Fruit fly (Drosophila melanogaster) whole organism, pupa: Measurements from ENCODE around the gene Pcmt.

ENCODE experiments used
- CG10348 ChIP-seq: fragments of 200-800 bp; sonication (Bioruptor generic); IDR thresholded peaks from 2 replicates; pipeline ENCODE4 v1.3.6; 2022; ENCODE audit warnings: missing biosample characterization, missing genetic modification characterization
- CG12605 ChIP-seq: fragments of 200-800 bp; sonication (Bioruptor generic); IDR thresholded peaks from 2 replicates; pipeline ENCODE4 v1.3.6; 2022; ENCODE audit warnings: missing biosample characterization, missing genetic modification characterization
- CG15710 ChIP-seq: fragments of 200-800 bp; sonication (Bioruptor generic); optimal IDR thresholded peaks from 2 replicates; lab custom pipeline; 2018; ENCODE audit warnings: missing biosample characterization, mild to moderate bottlenecking, missing genetic modification characterization, moderate library complexity
- CG17806 ChIP-seq: fragments of 200-800 bp; sonication (Bioruptor generic); optimal IDR thresholded peaks from 2 replicates; lab custom pipeline; 2018; ENCODE audit warnings: missing biosample characterization, mild to moderate bottlenecking, missing genetic modification characterization, moderate library complexity
- CG34367 ChIP-seq: fragments of 200-800 bp; sonication (Bioruptor generic); optimal IDR thresholded peaks from 2 replicates; lab custom pipeline; 2018; ENCODE audit warnings: missing biosample characterization, mild to moderate bottlenecking, missing genetic modification characterization
- CG8159 ChIP-seq: fragments of 200-800 bp; sonication (Bioruptor generic); optimal IDR thresholded peaks from 3 replicates; lab custom pipeline; 2018; ENCODE audit warnings: missing biosample characterization, mild to moderate bottlenecking, missing genetic modification characterization, moderate library complexity
- CG9948 ChIP-seq: fragments of 200-800 bp; sonication (Bioruptor generic); optimal IDR thresholded peaks from 2 replicates; lab custom pipeline; 2018; ENCODE audit warnings: missing biosample characterization, mild to moderate bottlenecking, missing genetic modification characterization, moderate library complexity
- D1 ChIP-seq: fragments of 200-800 bp; sonication (Bioruptor generic); optimal IDR thresholded peaks from 2 replicates; lab custom pipeline; 2018; ENCODE audit warnings: missing biosample characterization, mild to moderate bottlenecking, missing genetic modification characterization, moderate library complexity
- EcR ChIP-seq: fragments of 200-800 bp; sonication (Bioruptor generic); optimal IDR thresholded peaks from 3 replicates; lab custom pipeline; 2019; ENCODE audit warnings: missing biosample characterization, missing genetic modification characterization, mild to moderate bottlenecking, moderate library complexity, missing genetic modification reagents
- Ets98B ChIP-seq: fragments of 200-800 bp; sonication (Bioruptor generic); IDR thresholded peaks from 2 replicates; pipeline ENCODE4 v1.3.6; 2022; ENCODE audit warnings: missing biosample characterization, missing genetic modification characterization
- Pif1B ChIP-seq: fragments of 200-800 bp; sonication (Bioruptor generic); optimal IDR thresholded peaks from 3 replicates; lab custom pipeline; 2016; ENCODE audit warnings: missing biosample characterization, missing genetic modification characterization
- Snoo ChIP-seq: fragments of 200-800 bp; sonication (Bioruptor generic); optimal IDR thresholded peaks from 3 replicates; lab custom pipeline; 2017; ENCODE audit warnings: missing biosample characterization, mild to moderate bottlenecking, missing genetic modification characterization, inconsistent platforms
- fd96Ca ChIP-seq: fragments of 200-800 bp; sonication (Bioruptor generic); IDR thresholded peaks from 3 replicates; pipeline ENCODE4 v1.3.6; 2022; ENCODE audit warnings: missing biosample characterization, missing genetic modification characterization
- rn ChIP-seq: fragments of 200-800 bp; sonication (Bioruptor generic); IDR thresholded peaks from 2 replicates; pipeline ENCODE4 v1.3.6; 2022; ENCODE audit warnings: missing biosample characterization, missing genetic modification characterization

DNA sequence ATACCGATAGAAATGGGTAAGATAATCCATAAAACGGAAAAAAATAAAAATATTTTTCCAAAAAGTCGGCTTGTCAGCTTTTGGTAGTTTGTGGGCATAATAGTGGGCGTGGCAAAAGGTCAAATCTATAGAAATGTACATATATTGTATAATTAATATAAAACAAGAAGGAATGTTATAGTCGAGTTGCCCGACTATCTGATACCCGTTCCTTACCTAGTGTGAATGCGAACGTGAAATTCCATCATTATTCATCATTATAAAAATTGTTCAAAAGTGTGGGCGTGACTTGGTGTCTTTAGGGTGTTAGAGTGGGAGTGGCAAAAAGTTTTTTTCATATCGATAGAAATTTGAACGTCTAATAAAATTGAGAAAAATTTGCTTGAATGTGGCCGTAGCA is 2.5 kb downstream of the Pcmt start:
- no peak for TF ChIP-seq rn
- TF ChIP-seq fd96Ca (GFP tag; lab: Robert Waterston, UW), result no peak
- TF ChIP-seq CG12605 (GFP tag; lab: Robert Waterston, UW), result no peak
- no peak for TF ChIP-seq Ets98B (GFP tag; lab: Robert Waterston, UW)
- TF ChIP-seq EcR (GFP tag; lab: Kevin White, UChicago), result no peak
- no peak for TF ChIP-seq CG8159 (tag; lab: Kevin White, UChicago)
- no peak for TF ChIP-seq D1
- TF ChIP-seq Snoo, result no peak
- no peak for TF ChIP-seq CG15710
- no peak for TF ChIP-seq CG17806 (tag; lab: Kevin White, UChicago)
- no peak for TF ChIP-seq CG34367
- TF ChIP-seq Pif1B (GFP tag; lab: Kevin White, UChicago), result no peak
- no peak for TF ChIP-seq CG9948 (tag; lab: Kevin White, UChicago)
- TF ChIP-seq CG10348 (GFP tag; lab: Robert Waterston, UW), result no peak
